Fruit fly (Drosophila melanogaster) whole organism, pupa: ENCODE results near the gene rho-6.

ENCODE experiments used
- CG10348 ChIP-seq: fragments of 200-800 bp; sonication (Bioruptor generic); IDR thresholded peaks from 2 replicates; pipeline ENCODE4 v1.3.6; 2022; ENCODE audit warnings: missing biosample characterization, missing genetic modification characterization
- CG12605 ChIP-seq: fragments of 200-800 bp; sonication (Bioruptor generic); IDR thresholded peaks from 2 replicates; pipeline ENCODE4 v1.3.6; 2022; ENCODE audit warnings: missing biosample characterization, missing genetic modification characterization
- CG13204 ChIP-seq: fragments of 200-800 bp; sonication (Bioruptor generic); optimal IDR thresholded peaks from 2 replicates; lab custom pipeline; 2018; ENCODE audit warnings: missing biosample characterization, mild to moderate bottlenecking, missing genetic modification characterization, moderate library complexity
- CG14655 ChIP-seq: fragments of 200-800 bp; sonication (Bioruptor generic); optimal IDR thresholded peaks from 3 replicates; lab custom pipeline; 2017; ENCODE audit warnings: mild to moderate bottlenecking, missing biosample characterization, missing genetic modification reagents, missing genetic modification characterization
- CG15710 ChIP-seq: fragments of 200-800 bp; sonication (Bioruptor generic); optimal IDR thresholded peaks from 2 replicates; lab custom pipeline; 2018; ENCODE audit warnings: missing biosample characterization, mild to moderate bottlenecking, missing genetic modification characterization, moderate library complexity
- CG17806 ChIP-seq: fragments of 200-800 bp; sonication (Bioruptor generic); optimal IDR thresholded peaks from 2 replicates; lab custom pipeline; 2018; ENCODE audit warnings: missing biosample characterization, mild to moderate bottlenecking, missing genetic modification characterization, moderate library complexity
- CG32121 ChIP-seq: fragments of 200-800 bp; sonication (Bioruptor generic); IDR thresholded peaks from 2 replicates; pipeline ENCODE4 v1.3.6; 2022; ENCODE audit warnings: missing biosample characterization, missing genetic modification characterization
- CG34367 ChIP-seq: fragments of 200-800 bp; sonication (Bioruptor generic); optimal IDR thresholded peaks from 2 replicates; lab custom pipeline; 2018; ENCODE audit warnings: missing biosample characterization, mild to moderate bottlenecking, missing genetic modification characterization
- CG4496 ChIP-seq: fragments of 200-800 bp; sonication (Bioruptor generic); IDR thresholded peaks from 3 replicates; pipeline ENCODE4 v1.3.6; 2022; ENCODE audit warnings: missing biosample characterization, missing genetic modification characterization
- CG8159 ChIP-seq: fragments of 200-800 bp; sonication (Bioruptor generic); optimal IDR thresholded peaks from 3 replicates; lab custom pipeline; 2018; ENCODE audit warnings: missing biosample characterization, mild to moderate bottlenecking, missing genetic modification characterization, moderate library complexity
- CG8301 ChIP-seq: fragments of 200-800 bp; sonication (Bioruptor generic); optimal IDR thresholded peaks from 2 replicates; lab custom pipeline; 2018; ENCODE audit warnings: missing biosample characterization, mild to moderate bottlenecking, missing genetic modification characterization
- CG9948 ChIP-seq: fragments of 200-800 bp; sonication (Bioruptor generic); optimal IDR thresholded peaks from 2 replicates; lab custom pipeline; 2018; ENCODE audit warnings: missing biosample characterization, mild to moderate bottlenecking, missing genetic modification characterization, moderate library complexity
- D1 ChIP-seq: fragments of 200-800 bp; sonication (Bioruptor generic); optimal IDR thresholded peaks from 2 replicates; lab custom pipeline; 2018; ENCODE audit warnings: missing biosample characterization, mild to moderate bottlenecking, missing genetic modification characterization, moderate library complexity
- EcR ChIP-seq: fragments of 200-800 bp; sonication (Bioruptor generic); optimal IDR thresholded peaks from 3 replicates; lab custom pipeline; 2019; ENCODE audit warnings: missing biosample characterization, missing genetic modification characterization, mild to moderate bottlenecking, moderate library complexity, missing genetic modification reagents
- Ets98B ChIP-seq: fragments of 200-800 bp; sonication (Bioruptor generic); IDR thresholded peaks from 2 replicates; pipeline ENCODE4 v1.3.6; 2022; ENCODE audit warnings: missing biosample characterization, missing genetic modification characterization
- Pif1A ChIP-seq: fragments of 200-800 bp; sonication (Bioruptor generic); optimal IDR thresholded peaks from 3 replicates; lab custom pipeline; 2016; ENCODE audit warnings: missing biosample characterization, missing genetic modification characterization
- Pif1B ChIP-seq: fragments of 200-800 bp; sonication (Bioruptor generic); optimal IDR thresholded peaks from 3 replicates; lab custom pipeline; 2016; ENCODE audit warnings: missing biosample characterization, missing genetic modification characterization
- Snoo ChIP-seq: fragments of 200-800 bp; sonication (Bioruptor generic); optimal IDR thresholded peaks from 3 replicates; lab custom pipeline; 2017; ENCODE audit warnings: missing biosample characterization, mild to moderate bottlenecking, missing genetic modification characterization, inconsistent platforms
- fd96Ca ChIP-seq: fragments of 200-800 bp; sonication (Bioruptor generic); IDR thresholded peaks from 3 replicates; pipeline ENCODE4 v1.3.6; 2022; ENCODE audit warnings: missing biosample characterization, missing genetic modification characterization
- rn ChIP-seq: fragments of 200-800 bp; sonication (Bioruptor generic); IDR thresholded peaks from 2 replicates; pipeline ENCODE4 v1.3.6; 2022; ENCODE audit warnings: missing biosample characterization, missing genetic modification characterization

rho-6 gene

DNA sequence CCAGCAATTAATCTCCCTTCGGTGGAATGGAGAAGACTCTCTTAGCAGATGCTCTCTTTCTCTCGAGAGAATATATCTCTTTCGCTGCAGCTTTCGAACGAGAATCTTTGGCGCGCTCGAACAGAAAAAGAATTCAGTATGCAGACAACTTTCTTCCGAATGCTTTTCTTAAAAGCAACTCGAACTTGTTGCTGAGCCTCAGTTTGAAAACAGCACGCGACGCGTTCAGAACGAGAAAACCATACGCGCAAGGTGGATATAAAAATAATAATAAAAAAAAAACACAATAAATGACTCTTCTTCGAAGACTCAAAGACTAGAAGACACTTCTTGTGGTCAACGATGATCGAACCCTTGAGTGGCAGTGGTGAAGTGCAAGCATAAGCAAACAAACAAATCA is 19.1 kb downstream of the rho-6 start, which contains the start of gene CG17211:
CG17211 (plus strand) TSS at position 202 of the 400 bp plus-strand sequence.
- TF ChIP-seq CG8301 (no peak), Ets98B (GFP tag; lab: Robert Waterston, UW) (no peak), CG32121 (no peak), Snoo (tag; lab: Kevin White, UChicago) (no peak)

DNA sequence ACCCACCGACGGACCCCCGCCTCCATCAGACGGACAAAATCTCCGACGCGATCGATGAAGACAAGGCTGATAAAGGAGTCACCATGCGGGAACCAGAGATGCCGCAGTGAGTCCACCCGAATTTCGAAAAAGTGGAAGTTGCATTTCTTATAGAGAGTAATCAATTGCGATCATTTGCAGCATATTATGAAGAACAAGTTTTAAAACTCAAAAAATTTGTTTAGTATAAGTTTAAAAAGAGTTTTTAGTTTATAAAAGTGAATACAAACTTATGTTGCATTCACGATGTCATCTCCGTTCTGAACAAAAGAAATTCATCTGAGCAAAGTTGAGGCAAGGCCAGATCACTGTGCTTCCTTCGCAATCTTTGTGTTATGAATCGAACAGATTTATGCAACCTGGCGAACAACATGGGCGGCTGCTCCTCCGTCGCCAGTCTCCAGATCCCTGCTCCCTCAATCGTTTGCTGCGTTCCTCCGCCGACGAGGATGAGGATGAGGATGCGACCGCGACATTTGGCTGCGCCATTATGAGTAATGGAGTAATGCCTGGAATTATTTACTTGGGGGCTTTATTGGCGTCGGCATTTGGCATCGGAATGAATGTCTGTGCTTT is 20.2 kb downstream of the rho-6 start:
- peak; percentile 26 for TF ChIP-seq Snoo (tag; lab: Kevin White, UChicago)
- TF ChIP-seq Pif1B: no peak
- TF ChIP-seq rn (GFP tag; lab: Robert Waterston, UW): no peak
- TF ChIP-seq CG15710 (tag; lab: Kevin White, UChicago): no peak
- TF ChIP-seq CG14655 (GFP tag; lab: Kevin White, UChicago): no peak
- TF ChIP-seq Pif1A (GFP tag; lab: Kevin White, UChicago): no peak
- TF ChIP-seq CG8159 (tag; lab: Kevin White, UChicago): peak; percentile 28
- no peak for TF ChIP-seq CG12605 (GFP tag; lab: Robert Waterston, UW)
- no peak for TF ChIP-seq Ets98B (GFP tag; lab: Robert Waterston, UW)
- TF ChIP-seq CG4496 (GFP tag; lab: Robert Waterston, UW): no peak
- no peak for TF ChIP-seq CG8301
- no peak for TF ChIP-seq fd96Ca (GFP tag; lab: Robert Waterston, UW)
- TF ChIP-seq CG13204 (GFP tag; lab: Kevin White, UChicago): no peak

DNA sequence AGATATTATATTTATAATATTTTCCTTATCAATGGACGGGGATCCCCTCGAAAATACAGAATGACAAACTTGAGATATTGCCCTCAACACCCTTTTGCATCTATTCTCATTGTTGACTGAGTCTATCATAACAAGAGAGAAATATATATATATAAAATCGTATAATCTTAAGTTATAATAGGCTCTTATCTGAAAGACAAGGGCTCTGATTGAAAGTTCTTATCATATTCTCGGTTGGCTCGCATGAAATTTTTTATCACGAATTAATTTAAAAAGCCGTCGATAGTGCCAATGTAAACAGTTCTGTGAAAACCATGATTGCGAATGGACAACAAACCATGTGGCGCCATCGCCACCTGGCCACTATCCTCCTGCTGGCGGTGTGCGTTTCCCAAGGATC is 22.4 kb downstream of the rho-6 start, which contains the start of gene Phae2:
Phae2 (plus strand) TSS at position 301 of the 400 bp plus-strand sequence.
- TF ChIP-seq CG10348 (no peak), CG9948 (tag; lab: Kevin White, UChicago) (no peak), CG13204 (GFP tag; lab: Kevin White, UChicago) (no peak), rn (GFP tag; lab: Robert Waterston, UW) (no peak), CG34367 (tag; lab: Kevin White, UChicago) (no peak), EcR (GFP tag; lab: Kevin White, UChicago) (no peak), Snoo (tag; lab: Kevin White, UChicago) (no peak), D1 (tag; lab: Kevin White, UChicago) (no peak), CG14655 (GFP tag; lab: Kevin White, UChicago) (no peak), CG4496 (GFP tag; lab: Robert Waterston, UW) (no peak), Pif1A (GFP tag; lab: Kevin White, UChicago) (no peak), CG12605 (GFP tag; lab: Robert Waterston, UW) (no peak), CG8159 (tag; lab: Kevin White, UChicago) (no peak)

DNA sequence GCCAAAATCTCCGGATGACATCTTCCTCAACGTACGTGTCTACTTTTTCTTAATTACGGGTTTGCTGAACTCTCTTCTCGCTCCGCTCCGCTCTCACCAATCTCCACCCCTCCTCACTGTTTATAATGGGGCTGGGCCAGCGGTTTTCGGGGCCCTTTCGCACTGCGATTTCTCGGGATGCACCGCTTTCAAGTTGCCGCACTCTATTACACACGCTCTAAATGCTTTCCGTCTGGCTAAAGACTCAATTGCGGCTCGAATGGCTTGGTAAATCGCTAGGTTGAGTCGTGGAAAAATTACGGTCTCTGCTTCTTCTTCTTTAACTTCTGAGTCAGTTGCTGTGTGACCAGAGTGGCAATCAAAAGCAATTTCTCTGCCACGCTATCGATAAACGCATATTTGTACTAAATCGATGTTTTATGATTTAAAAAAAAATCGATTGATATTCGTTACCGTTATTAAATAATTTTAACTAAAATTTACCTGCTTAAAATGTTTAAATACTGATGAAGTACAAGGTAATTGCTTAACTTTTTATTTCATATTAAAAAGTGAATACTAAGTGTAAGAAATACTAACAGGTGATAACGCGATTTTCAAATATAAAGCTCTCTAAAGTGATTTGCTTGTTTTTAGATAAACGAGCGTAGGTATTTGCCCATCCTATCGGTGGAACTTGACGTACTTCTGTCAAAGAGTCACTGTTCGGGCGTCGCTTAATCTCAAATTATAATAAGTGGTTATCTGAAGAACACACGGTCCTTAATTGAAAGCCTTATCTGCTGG is 24.2 kb downstream of the rho-6 start, which contains the start of the genes Rab6 and Phae1:
Rab6 (minus strand) TSS at position 338 of the 786 bp plus-strand sequence.
Phae1 (plus strand) TSS at position 639 of the 786 bp plus-strand sequence.
- TF ChIP-seq EcR (GFP tag; lab: Kevin White, UChicago) (peak; percentile 90), CG32121 (no peak), CG4496 (GFP tag; lab: Robert Waterston, UW) (no peak), CG15710 (tag; lab: Kevin White, UChicago) (no peak), CG8159 (tag; lab: Kevin White, UChicago) (peak; percentile 2), Ets98B (GFP tag; lab: Robert Waterston, UW) (no peak), CG12605 (GFP tag; lab: Robert Waterston, UW) (no peak), Pif1B (no peak), CG14655 (GFP tag; lab: Kevin White, UChicago) (no peak), CG34367 (tag; lab: Kevin White, UChicago) (no peak)
- TF ChIP-seq, all 21 proteins: peak for 2

- TF ChIP-seq fd96Ca (GFP tag; lab: Robert Waterston, UW) (no peak), EcR (GFP tag; lab: Kevin White, UChicago) (no peak), CG13204 (GFP tag; lab: Kevin White, UChicago) (no peak), CG10348 (no peak), Ets98B (GFP tag; lab: Robert Waterston, UW) (no peak), CG34367 (tag; lab: Kevin White, UChicago) (no peak), CG17806 (no peak), Pif1A (GFP tag; lab: Kevin White, UChicago) (no peak), CG15710 (tag; lab: Kevin White, UChicago) (no peak), CG14655 (GFP tag; lab: Kevin White, UChicago) (no peak)
Measured at dm6 chr2L:12107087-12107486, 26.1 kb downstream of the rho-6 start.
